Fruit fly (Drosophila melanogaster): ENCODE data around the gene CG15564.

CG15564 gene

DNA sequence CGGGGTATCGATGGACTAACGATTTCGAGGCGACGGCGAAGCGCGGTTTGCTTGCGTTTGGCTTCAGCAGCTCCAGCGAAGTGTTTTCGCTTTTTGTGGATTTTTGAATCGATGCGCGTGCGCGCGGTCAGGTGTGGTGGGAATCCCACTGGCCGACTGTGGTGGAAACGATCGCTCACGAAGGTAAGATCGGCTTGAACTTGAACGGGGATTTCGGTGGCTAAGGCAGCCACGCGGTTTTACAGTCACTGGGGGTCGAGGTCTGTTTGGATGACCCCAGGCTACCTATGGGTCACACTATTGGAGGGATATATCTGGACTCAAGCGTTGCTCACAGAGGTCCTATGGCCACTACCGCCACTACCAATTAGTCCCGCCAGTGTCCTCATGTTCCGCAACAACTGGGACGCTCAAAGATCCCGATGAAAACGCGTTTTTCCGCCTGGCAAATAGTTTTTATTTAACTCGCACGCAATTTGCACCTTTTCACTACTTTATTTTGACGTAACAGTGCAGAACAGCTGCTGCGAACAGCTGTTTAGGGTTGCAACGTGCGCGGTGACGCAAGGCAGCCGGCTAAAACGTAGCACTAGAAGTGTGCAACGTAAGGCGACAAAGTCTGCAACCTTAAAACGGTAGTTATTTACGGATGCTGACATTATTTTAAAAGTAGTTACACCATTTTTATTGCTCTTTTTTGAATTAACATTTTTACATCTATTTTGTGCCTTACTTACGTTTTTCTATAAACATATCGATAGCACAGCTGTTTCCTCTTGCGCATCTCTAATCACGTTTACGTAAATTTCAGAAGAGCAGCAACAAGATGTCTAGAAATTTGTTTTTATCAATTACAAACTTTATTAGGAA, 17.2 kb upstream of the CG15564 start, which contains the start of the genes qless and mRpL32 (continued):
- TF ChIP-seq HLHmδ (GFP tag; optimal IDR thresholded peaks at IDR 0.05), result peak; percentile 2
- TF ChIP-seq rib (GFP tag; IDR thresholded peaks at IDR 0.05), result no peak
- TF ChIP-seq CG11085 (GFP tag; IDR thresholded peaks at IDR 0.05), result peak; percentile 51; the same call in 1 of the 2 replicates
- peak; percentile 39; the same call in 1 of the 3 replicates for TF ChIP-seq gce (GFP tag; IDR thresholded peaks at IDR 0.05)
- TF ChIP-seq gro (GFP tag; optimal IDR thresholded peaks at IDR 0.05), result peak; percentile 86
- TF ChIP-seq org-1 (GFP tag; optimal IDR thresholded peaks at IDR 0.05), result no peak
- no peak for TF ChIP-seq CG3838 (GFP tag; optimal IDR thresholded peaks at IDR 0.05)
- TF ChIP-seq emc (GFP tag; optimal IDR thresholded peaks at IDR 0.05), result peak; percentile 72
- TF ChIP-seq row (GFP tag; IDR thresholded peaks at IDR 0.05), result peak; percentile 75
- TF ChIP-seq Drgx (GFP tag; IDR thresholded peaks at IDR 0.05), result peak; percentile 60
- TF ChIP-seq CG14667 (GFP tag; IDR thresholded peaks at IDR 0.05), result peak; percentile 22; the same call in 1 of the 2 replicates
- no peak for TF ChIP-seq Vsx1 (GFP tag; optimal IDR thresholded peaks at IDR 0.05)
- TF ChIP-seq CG1529 (GFP tag; optimal IDR thresholded peaks at IDR 0.05), result no peak
- peak; percentile 24 for TF ChIP-seq gcm (GFP tag; optimal IDR thresholded peaks at IDR 0.05)
- TF ChIP-seq CG9609 (GFP tag; optimal IDR thresholded peaks at IDR 0.05), result peak; percentile 26
- TF ChIP-seq CG14050 (GFP tag; IDR thresholded peaks at IDR 0.05), result no peak
- peak; percentile 55; the same call in 2 of the 3 replicates for TF ChIP-seq CG14860 (GFP tag; IDR thresholded peaks at IDR 0.05; ENCODE audit: partially characterized antibody)
- TF ChIP-seq CG11456 (GFP tag; IDR thresholded peaks at IDR 0.05), result peak; percentile 82
- 0 out of 2 replicates have a peak, but pooled peaks have one; percentile 41 for TF ChIP-seq ranshi (GFP tag; IDR thresholded peaks at IDR 0.05)
- peak; percentile 40 for TF ChIP-seq CG13775 (GFP tag; optimal IDR thresholded peaks at IDR 0.05)
- TF ChIP-seq CG10274 (GFP tag; optimal IDR thresholded peaks at IDR 0.05), result no peak
- TF ChIP-seq Lim3 (GFP tag; IDR thresholded peaks at IDR 0.05), result no peak
- peak; percentile 34 for TF ChIP-seq CG3847 (GFP tag; IDR thresholded peaks at IDR 0.05)
- TF ChIP-seq trem (tag; optimal IDR thresholded peaks at IDR 0.05), result peak; percentile 52
- TF ChIP-seq CG9437 (GFP tag; optimal IDR thresholded peaks at IDR 0.05), result peak; percentile 100
- no peak for TF ChIP-seq luna (GFP tag; optimal IDR thresholded peaks at IDR 0.05)
- TF ChIP-seq CG2202 (tag; optimal IDR thresholded peaks at IDR 0.05), result no peak
- peak; percentile 95 for TF ChIP-seq Ets65A (GFP tag)
- peak; percentile 51 for TF ChIP-seq CG10959 (GFP tag; IDR thresholded peaks at IDR 0.05)
- no peak for TF ChIP-seq Fer3 (tag; optimal IDR thresholded peaks at IDR 0.05)
- TF ChIP-seq CG13894 (tag; optimal IDR thresholded peaks at IDR 0.05), result no peak
- peak; percentile 34 for TF ChIP-seq az2 (GFP tag; optimal IDR thresholded peaks at IDR 0.05)
- no peak for TF ChIP-seq sqz (GFP tag; optimal IDR thresholded peaks at IDR 0.05)
- no peak for TF ChIP-seq HHEX (GFP tag; optimal IDR thresholded peaks at IDR 0.05)
- 0 out of 2 replicates have a peak, but pooled peaks have one; percentile 9 for TF ChIP-seq CG16779 (GFP tag; IDR thresholded peaks at IDR 0.05)
- TF ChIP-seq CG31365 (tag; optimal IDR thresholded peaks at IDR 0.05), result no peak
- no peak for TF ChIP-seq CG1832 (GFP tag; optimal IDR thresholded peaks at IDR 0.05)
- TF ChIP-seq CG6254 (GFP tag; optimal IDR thresholded peaks at IDR 0.05), result no peak
- peak; percentile 64 for TF ChIP-seq Six4 (GFP tag; optimal IDR thresholded peaks at IDR 0.05)
- TF ChIP-seq CG34224 (GFP tag; IDR thresholded peaks at IDR 0.05; ENCODE audit: partially characterized antibody), result peak; percentile 74; the same call in 2 of the 3 replicates
- no peak; the same call in 1 of the 2 replicates for TF ChIP-seq klu (GFP tag; IDR thresholded peaks at IDR 0.05)
- peak; percentile 41; the same call in 1 of the 2 replicates for TF ChIP-seq CG17612 (GFP tag; IDR thresholded peaks at IDR 0.05)
- TF ChIP-seq gem (tag; optimal IDR thresholded peaks at IDR 0.05), result peak; percentile 72
- TF ChIP-seq sob (GFP tag; IDR thresholded peaks at IDR 0.05), result peak; percentile 78
- TF ChIP-seq odd (GFP tag; optimal IDR thresholded peaks at IDR 0.05), result peak; percentile 26
- TF ChIP-seq Hey (tag; optimal IDR thresholded peaks at IDR 0.05), result no peak
- TF ChIP-seq Taf1 (GFP tag; IDR thresholded peaks at IDR 0.05), result peak; percentile 79
- no peak for TF ChIP-seq Doc2 (GFP tag; IDR thresholded peaks at IDR 0.05)
- TF ChIP-seq MBD-R2 (GFP tag; IDR thresholded peaks at IDR 0.05), result peak; percentile 80; the same call in 1 of the 2 replicates

All from whole organism, embryonic.